Worm (Caenorhabditis elegans) whole organism, L4/young adult: ENCODE measurements around the gene adt-2.

Experiments used
- W03F9.2 ChIP-seq: fragments of 150-350 bp; optimal IDR thresholded peaks from 2 replicates; lab custom pipeline; 2014; ENCODE audit warnings: missing biosample characterization, missing genetic modification characterization
- dao-5 ChIP-seq: sonication (generic microtip); optimal IDR thresholded peaks from 2 replicates; lab custom pipeline; 2016; ENCODE audit warnings: missing genotype, missing genetic modification characterization, moderate library complexity, missing compliant biosample characterization
- him-1 ChIP-seq: sonication (generic microtip); optimal IDR thresholded peaks from 2 replicates; lab custom pipeline; 2016; ENCODE audit warnings: missing genotype, missing genetic modification reagents, missing genetic modification characterization, missing compliant biosample characterization

- TF ChIP-seq W03F9.2 (no peak), him-1 (tag; lab: Kevin White, UChicago) (no peak), dao-5 (tag; lab: Kevin White, UChicago) (no peak)
Measured at ce11 chrX:7562625-7563024, 23.4 kb upstream of the adt-2 start, which contains the start of gene sto-1.
